Worm (Caenorhabditis elegans) whole organism, early embryonic: ENCODE results near the gene F49E8.6.

ENCODE experiments used
- B0310.2 ChIP-seq: sonication (generic microtip); optimal IDR thresholded peaks from 2 replicates; lab custom pipeline; 2016; ENCODE audit warnings: mild to moderate bottlenecking, missing genetic modification characterization, missing compliant biosample characterization
- ama-1 ChIP-seq: fragments of 150-350 bp; optimal IDR thresholded peaks from 2 replicates; lab custom pipeline; 2014
- flt-1 ChIP-seq: fragments of 200-800 bp; sonication (Bioruptor generic); IDR thresholded peaks from 2 replicates; pipeline ENCODE4 v1.3.6; 2022; ENCODE audit warnings: missing genetic modification characterization, missing compliant biosample characterization
- hmg-4 ChIP-seq: fragments of 200-800 bp; sonication (Bioruptor generic); optimal IDR thresholded peaks from 2 replicates; lab custom pipeline; 2018; ENCODE audit warnings: mild to moderate bottlenecking, missing genetic modification characterization, missing compliant biosample characterization
- hnd-1 ChIP-seq: sonication (generic microtip); optimal IDR thresholded peaks from 2 replicates; lab custom pipeline; 2016; ENCODE audit warnings: missing genetic modification characterization, missing compliant biosample characterization
- scrt-1 ChIP-seq: fragments of 200-800 bp; sonication (Bioruptor generic); IDR thresholded peaks from 2 replicates; pipeline ENCODE4 v1.3.6; 2022; ENCODE audit warnings: missing genetic modification characterization, missing compliant biosample characterization
- tbx-37 ChIP-seq: fragments of 200-800 bp; sonication (Bioruptor generic); conservative IDR thresholded peaks from 2 replicates; pipeline ENCODE4 v1.3.6; 2022; ENCODE audit warnings: missing genetic modification reagents, missing genetic modification characterization, missing compliant biosample characterization

DNA sequence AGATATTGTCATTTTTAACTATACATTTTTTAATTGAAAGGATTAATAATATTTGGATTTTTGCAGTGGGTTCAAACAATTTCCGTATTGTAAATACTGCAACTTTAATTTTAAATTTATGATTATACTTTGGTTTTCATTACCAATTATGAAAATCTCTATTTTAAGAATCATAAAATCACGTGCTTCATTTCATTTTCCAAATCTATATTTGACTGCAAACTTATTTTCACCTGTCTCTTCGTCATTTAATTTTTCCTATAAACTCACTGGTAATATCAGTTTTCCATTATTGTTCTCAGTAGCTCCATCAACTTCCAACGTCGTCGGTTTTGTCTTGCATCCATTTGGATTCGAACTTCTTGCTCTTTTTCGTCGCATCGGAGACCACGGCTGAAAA lies 22.1 kb downstream of the F49E8.6 start, which contains the start of gene R05G6.1:
- no peak for TF ChIP-seq scrt-1 (GFP tag; lab: Robert Waterston, UW)
- TF ChIP-seq flt-1 (GFP tag; lab: Robert Waterston, UW), result no peak
- TF ChIP-seq ama-1, result no peak
- TF ChIP-seq B0310.2 (tag; lab: Kevin White, UChicago), result no peak
- no peak for TF ChIP-seq hnd-1 (tag; lab: Kevin White, UChicago)
- TF ChIP-seq hmg-4 (GFP tag; lab: Kevin White, UChicago), result no peak
- no peak for TF ChIP-seq tbx-37 (GFP tag; lab: Robert Waterston, UW)
